Worm (Caenorhabditis elegans) whole organism, L1 larva: Measurements from ENCODE around the gene fbxa-7.

ENCODE experiments used
- ama-1 ChIP-seq: fragments of 150-350 bp; optimal IDR thresholded peaks from 2 replicates; lab custom pipeline; 2014
- ceh-8 ChIP-seq: fragments of 200-800 bp; sonication (Bioruptor generic); optimal IDR thresholded peaks from 2 replicates; lab custom pipeline; 2018; ENCODE audit warnings: mild to moderate bottlenecking, missing genetic modification characterization, moderate library complexity, missing compliant biosample characterization
- ceh-88 ChIP-seq: fragments of 200-800 bp; sonication (Bioruptor generic); IDR thresholded peaks from 2 replicates; pipeline ENCODE4 v1.3.6; 2022; ENCODE audit warnings: missing genetic modification characterization, missing compliant biosample characterization
- ces-1 ChIP-seq: fragments of 150-350 bp; optimal IDR thresholded peaks from 2 replicates; lab custom pipeline; 2014; ENCODE audit warnings: missing biosample characterization, missing genetic modification reagents, missing genetic modification characterization
- dpl-1 ChIP-seq, 3 experiments: fragments of 150-350 bp in 2 of 3; sonication (generic microtip) in 1 of 3; optimal IDR thresholded peaks; 2 replicates each; lab custom pipeline; 2014 to 2017; ENCODE audit warnings: missing biosample characterization in 3 of 3, missing genetic modification characterization in 3 of 3, missing genetic modification reagents in 3 of 3
- efl-1 ChIP-seq, 4 experiments: fragments of 150-350 bp; optimal IDR thresholded peaks in 3 of 4; peaks in 1 of 4; 1 replicate in 1 of 4; 2 replicates in 3 of 4; lab custom pipeline; 2014; ENCODE audit warnings: missing biosample characterization in 2 of 4, missing genetic modification characterization in 2 of 4, missing genetic modification reagents in 2 of 4
- efl-3 ChIP-seq: fragments of 200-800 bp; sonication (Bioruptor generic); optimal IDR thresholded peaks from 2 replicates; lab custom pipeline; 2018; ENCODE audit warnings: mild to moderate bottlenecking, missing genetic modification characterization, missing compliant biosample characterization
- egl-13 ChIP-seq: sonication (generic microtip); optimal IDR thresholded peaks from 2 replicates; lab custom pipeline; 2016; ENCODE audit warnings: missing genotype, missing genetic modification reagents, missing genetic modification characterization, missing compliant biosample characterization
- elt-3 ChIP-seq, 6 experiments: fragments of 150-350 bp in 1 of 6; sonication (generic microtip); optimal IDR thresholded peaks; 2 replicates each; lab custom pipeline; 2017 to 2018; ENCODE audit warnings: missing biosample characterization in 6 of 6, missing genetic modification characterization in 6 of 6, inconsistent platforms in 1 of 6
- ets-5 ChIP-seq: fragments of 200-800 bp; sonication (Bioruptor generic); IDR thresholded peaks from 2 replicates; pipeline ENCODE4 v1.3.6; 2022; ENCODE audit warnings: missing genetic modification characterization, missing compliant biosample characterization
- fkh-4 ChIP-seq: sonication (generic microtip); optimal IDR thresholded peaks from 2 replicates; lab custom pipeline; 2016; ENCODE audit warnings: missing compliant biosample characterization, missing genetic modification characterization, borderline replicate concordance
- grh-1 ChIP-seq: fragments of 200-800 bp; sonication (Bioruptor generic); IDR thresholded peaks from 2 replicates; pipeline ENCODE4 v1.3.6; 2022; ENCODE audit warnings: missing genetic modification reagents, missing genetic modification characterization, missing compliant biosample characterization
- isw-1 ChIP-seq: fragments of 200-800 bp; sonication (Bioruptor generic); IDR thresholded peaks from 2 replicates; pipeline ENCODE4 v1.3.6; 2022; ENCODE audit warnings: missing genetic modification characterization, missing compliant biosample characterization
- lin-13 ChIP-seq: fragments of 150-350 bp; optimal IDR thresholded peaks from 2 replicates; lab custom pipeline; 2014; ENCODE audit warnings: missing biosample characterization, missing genetic modification reagents, missing genetic modification characterization
- lin-15B ChIP-seq: fragments of 150-350 bp; sonication (generic microtip); optimal IDR thresholded peaks from 3 replicates; lab custom pipeline; 2014; ENCODE audit warnings: missing biosample characterization, missing genetic modification characterization
- lir-3 ChIP-seq: sonication (generic microtip); optimal IDR thresholded peaks from 2 replicates; lab custom pipeline; 2016; ENCODE audit warnings: mild to moderate bottlenecking, missing genetic modification characterization, moderate library complexity, missing compliant biosample characterization; ENCODE audit not compliant: poor library complexity
- mep-1 ChIP-seq: fragments of 150-350 bp; optimal IDR thresholded peaks from 2 replicates; lab custom pipeline; 2014; ENCODE audit warnings: missing biosample characterization, missing genetic modification characterization
- nhr-12 ChIP-seq: sonication (generic microtip); optimal IDR thresholded peaks from 2 replicates; lab custom pipeline; 2017; ENCODE audit warnings: missing biosample characterization, missing genetic modification characterization
- nhr-47 ChIP-seq: sonication (generic microtip); optimal IDR thresholded peaks from 2 replicates; lab custom pipeline; 2016; ENCODE audit warnings: mild to moderate bottlenecking, missing genetic modification characterization, moderate library complexity, missing compliant biosample characterization
- nhr-76 ChIP-seq: sonication (generic microtip); optimal IDR thresholded peaks from 2 replicates; lab custom pipeline; 2017; ENCODE audit warnings: missing biosample characterization, missing genetic modification characterization
- nhr-85 ChIP-seq: sonication (generic microtip); peaks from one replicate; lab custom pipeline; 2016; ENCODE audit warnings: missing genetic modification characterization, inconsistent platforms, missing compliant biosample characterization
- pag-3 ChIP-seq: sonication (generic microtip); optimal IDR thresholded peaks from 2 replicates; lab custom pipeline; 2017; ENCODE audit warnings: missing genetic modification characterization, mild to moderate bottlenecking, missing compliant biosample characterization, antibody characterized with exemption, borderline replicate concordance; ENCODE audit not compliant: insufficient read depth
- pax-3 ChIP-seq: fragments of 200-800 bp; sonication (Bioruptor generic); optimal IDR thresholded peaks from 2 replicates; lab custom pipeline; 2018; ENCODE audit warnings: mild to moderate bottlenecking, missing genetic modification characterization, moderate library complexity, missing compliant biosample characterization
- pqm-1 ChIP-seq: sonication (generic microtip); optimal IDR thresholded peaks from 3 replicates; lab custom pipeline; 2017; ENCODE audit warnings: missing biosample characterization, missing genetic modification characterization
- snu-23 ChIP-seq: sonication (generic microtip); optimal IDR thresholded peaks from 2 replicates; lab custom pipeline; 2016; ENCODE audit warnings: missing genetic modification characterization, missing compliant biosample characterization
- sup-37 ChIP-seq: fragments of 200-800 bp; sonication (Bioruptor generic); optimal IDR thresholded peaks from 2 replicates; lab custom pipeline; 2018; ENCODE audit warnings: mild to moderate bottlenecking, missing genetic modification characterization, missing compliant biosample characterization
- unc-62 ChIP-seq: fragments of 150-350 bp; optimal IDR thresholded peaks from 2 replicates; lab custom pipeline; 2014; ENCODE audit warnings: missing biosample characterization, missing genetic modification reagents, missing genetic modification characterization
- unc-98 ChIP-seq: fragments of 200-800 bp; sonication (Bioruptor generic); IDR thresholded peaks from 2 replicates; pipeline ENCODE4 v1.3.6; 2022; ENCODE audit warnings: missing genetic modification characterization, missing compliant biosample characterization
- zip-4 ChIP-seq: fragments of 200-800 bp; sonication (Bioruptor generic); optimal IDR thresholded peaks from 2 replicates; lab custom pipeline; 2018; ENCODE audit warnings: mild to moderate bottlenecking, missing genetic modification characterization, moderate library complexity, missing compliant biosample characterization
- ztf-11 ChIP-seq, 2 experiments: sonication (generic microtip); optimal IDR thresholded peaks; 2 replicates each; lab custom pipeline; 2016 to 2017; ENCODE audit warnings: missing genetic modification characterization in 2 of 2, missing biosample characterization in 1 of 2, missing compliant biosample characterization in 1 of 2

The fbxa-7 gene

DNA sequence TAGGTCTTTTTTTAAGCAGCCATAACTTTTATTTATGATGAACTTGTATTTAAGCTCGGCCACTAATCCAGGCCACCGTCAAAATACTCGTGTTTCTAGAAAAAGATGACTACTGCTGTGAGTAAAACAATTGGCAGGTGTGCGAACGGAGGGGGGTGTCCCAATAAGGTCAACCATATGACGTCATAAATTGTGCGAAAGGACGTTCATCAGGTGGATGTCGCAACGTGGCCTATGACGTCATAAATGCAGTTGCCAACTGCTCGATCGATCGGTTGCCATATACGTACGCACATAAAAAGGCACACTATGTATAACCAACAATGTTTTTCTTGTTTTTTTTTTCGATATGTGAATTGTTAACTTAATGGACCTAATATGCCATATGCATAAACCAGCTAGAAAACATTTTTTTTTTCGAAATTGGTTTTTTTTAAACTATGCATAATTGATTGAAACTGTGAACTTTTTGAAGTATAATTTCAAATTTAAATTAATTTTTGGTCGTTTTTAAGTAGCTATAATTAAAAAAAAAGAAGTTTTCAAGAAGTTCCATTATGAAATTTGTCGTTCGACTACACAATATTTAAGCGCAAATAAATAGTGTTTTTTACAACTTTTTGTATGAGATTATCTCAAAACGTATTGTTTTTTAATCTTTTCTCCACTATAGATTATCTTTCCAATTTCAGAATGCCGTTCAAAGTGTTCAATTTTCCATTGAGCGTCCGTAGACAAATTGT is 16.9 kb downstream of the fbxa-7 start, which contains the start of gene C39B5.2:
Gene C39B5.2, plus strand, starts transcription at position 693 of the 743 bp plus-strand sequence.
- TF ChIP-seq egl-13 (tag; lab: Kevin White, UChicago): no peak
- TF ChIP-seq isw-1: no peak
- TF ChIP-seq sup-37: no peak
- TF ChIP-seq snu-23 (GFP tag; lab: Kevin White, UChicago): no peak
- no peak for TF ChIP-seq efl-1 (optimal IDR thresholded peaks at IDR 0.05; lab: Kevin White, UChicago)
- peak in 1 of 2 experiments; percentile 32 for TF ChIP-seq efl-1 (GFP tag; optimal IDR thresholded peaks at IDR 0.05 in 1 of 2; lab: Kevin White, UChicago)
- TF ChIP-seq ceh-8 (GFP tag; lab: Kevin White, UChicago): no peak
- no peak for TF ChIP-seq ztf-11 (tag; optimal IDR thresholded peaks at IDR 0.05; lab: Kevin White, UChicago)
- no peak for TF ChIP-seq pax-3
- peak; percentile 53 for TF ChIP-seq nhr-85 (tag; lab: Kevin White, UChicago)
- no peak for TF ChIP-seq mep-1 (tag; lab: Kevin White, UChicago)
- TF ChIP-seq pag-3 (tag; lab: Kevin White, UChicago): no peak
- TF ChIP-seq zip-4 (GFP tag; lab: Kevin White, UChicago): no peak
- TF ChIP-seq fkh-4: no peak
- TF ChIP-seq nhr-12 (tag; lab: Kevin White, UChicago): no peak

DNA sequence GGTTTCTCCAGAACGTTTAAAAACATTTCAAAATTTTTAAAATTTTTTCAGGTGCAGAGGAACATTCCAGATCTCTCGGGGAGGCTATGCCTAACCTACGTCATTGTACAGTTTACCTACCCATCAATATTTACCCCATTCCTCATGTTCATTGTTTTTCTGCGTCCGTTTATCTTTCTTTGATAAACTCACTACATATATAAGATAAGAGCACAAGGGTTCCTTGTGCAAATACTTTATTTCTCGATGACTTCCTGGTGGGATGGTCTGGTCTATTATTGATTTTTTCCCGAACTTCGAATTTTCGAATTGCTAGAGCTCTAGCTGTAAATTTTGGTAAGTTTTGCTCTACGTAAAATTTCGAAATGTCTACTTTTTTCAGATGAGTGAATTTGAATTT is 17.8 kb downstream of the fbxa-7 start:
- TF ChIP-seq efl-1 (optimal IDR thresholded peaks at IDR 0.05; lab: Kevin White, UChicago) (no peak), efl-1 (GFP tag; optimal IDR thresholded peaks at IDR 0.05 in 1 of 2; lab: Kevin White, UChicago) (peak in 1 of 2 experiments; percentile 75), lin-13 (GFP tag; lab: Kevin White, UChicago) (no peak)

DNA sequence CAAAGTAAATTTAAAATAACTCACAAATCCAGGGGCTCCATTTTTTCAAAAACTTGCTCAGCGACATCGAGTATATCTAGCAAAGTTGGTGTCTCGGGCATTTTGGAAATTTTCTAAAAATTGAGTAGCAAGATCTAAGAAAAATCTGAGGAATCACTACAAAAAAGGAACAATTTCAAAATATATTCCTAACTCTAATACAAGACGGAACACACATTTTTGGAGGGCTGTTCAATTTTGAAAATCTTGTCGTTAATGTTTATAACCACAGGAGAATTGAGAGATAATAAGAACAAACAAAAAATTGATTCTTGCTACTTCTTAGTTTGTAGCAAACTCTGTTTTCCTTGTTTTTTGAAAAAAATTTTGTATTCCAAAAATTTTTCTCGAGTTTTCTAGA is 18.9 kb downstream of the fbxa-7 start, which contains the start of gene fbxa-47:
Gene fbxa-47, minus strand, starts transcription at position 101 of the 400 bp plus-strand sequence.
- TF ChIP-seq ets-5: no peak
- no peak for TF ChIP-seq grh-1 (GFP tag; lab: Robert Waterston, UW)
- TF ChIP-seq lin-15B (tag; lab: Kevin White, UChicago): no peak
- no peak for TF ChIP-seq nhr-47 (tag; lab: Kevin White, UChicago)
- no peak for TF ChIP-seq ceh-8 (GFP tag; lab: Kevin White, UChicago)
- TF ChIP-seq lin-13 (GFP tag; lab: Kevin White, UChicago): no peak
- no peak for TF ChIP-seq nhr-12 (tag; lab: Kevin White, UChicago)
- TF ChIP-seq efl-3 (GFP tag; lab: Kevin White, UChicago): no peak
- no peak for TF ChIP-seq pqm-1 (tag; lab: Kevin White, UChicago)

DNA sequence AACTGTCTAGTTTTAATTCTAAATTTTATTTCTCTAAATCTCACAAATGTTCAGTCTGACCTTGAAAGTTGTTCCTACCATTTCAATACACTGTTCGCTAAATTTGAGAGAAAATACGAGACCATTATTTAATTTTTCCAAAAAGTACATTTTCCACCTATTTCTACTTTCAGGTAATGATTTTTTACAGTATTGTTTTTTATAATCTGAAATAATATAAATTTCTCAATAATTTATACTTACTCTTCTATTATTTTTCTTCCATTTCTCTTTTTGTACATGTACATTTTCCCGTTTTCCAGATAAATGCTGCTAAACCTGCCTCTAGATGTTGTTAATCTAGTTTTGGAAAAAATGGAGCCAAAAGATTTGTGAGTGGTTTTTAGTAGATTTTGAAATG is 23.8 kb downstream of the fbxa-7 start, which contains the start of gene fbxa-62:
Gene fbxa-62, plus strand, starts transcription at position 301 of the 400 bp plus-strand sequence.
- TF ChIP-seq lir-3 (tag; lab: Kevin White, UChicago) (no peak), ceh-88 (GFP tag; lab: Robert Waterston, UW) (no peak)
- TF ChIP-seq, all 84 proteins: peak for 0

DNA sequence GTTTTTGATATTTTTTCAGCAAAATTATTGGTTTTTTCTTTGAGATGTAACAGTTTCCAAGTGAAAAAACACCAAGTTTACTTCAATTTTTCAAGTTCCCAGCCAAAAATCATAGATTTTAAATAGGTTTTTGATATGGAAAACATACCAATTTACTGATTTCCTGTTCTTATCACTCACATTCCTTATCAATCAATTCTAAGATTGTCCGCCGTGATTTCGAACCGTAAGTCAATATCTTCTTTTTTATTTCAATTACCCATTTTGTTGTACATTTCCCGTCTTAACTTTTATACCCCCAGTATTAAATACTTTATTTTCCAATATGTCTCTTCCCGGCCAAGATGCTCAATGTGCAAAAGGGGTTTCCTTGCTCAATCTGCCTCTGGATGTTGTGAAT is 26.8 kb downstream of the fbxa-7 start, which contains the start of gene fbxa-38:
Gene fbxa-38, plus strand, starts transcription at position 195 of the 400 bp plus-strand sequence.
- TF ChIP-seq ces-1 (GFP tag; lab: Kevin White, UChicago) (no peak), elt-3 (tag; optimal IDR thresholded peaks at IDR 0.05; lab: Kevin White, UChicago) (peak in 4 of 6 experiments; percentile 24 to 88 (median 84))

DNA sequence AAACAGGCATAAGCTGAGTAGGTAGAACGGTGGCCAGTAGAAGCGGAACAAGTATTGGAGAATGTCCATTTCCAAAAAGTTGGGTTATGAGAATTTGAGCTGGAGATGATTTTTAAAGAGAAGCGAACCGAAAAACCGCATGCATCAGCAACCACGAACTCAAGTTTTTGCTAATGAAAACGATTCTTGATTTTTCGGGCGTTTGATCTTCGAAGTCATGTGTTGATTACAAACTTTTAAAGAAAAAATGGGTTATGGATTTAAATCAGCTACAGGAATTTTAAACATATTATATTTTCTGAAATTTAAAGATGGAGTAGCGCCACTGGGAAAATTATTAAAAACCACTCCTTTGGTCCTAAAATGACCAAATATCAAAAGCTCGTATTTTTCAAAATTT is 27.3 kb downstream of the fbxa-7 start, which contains the start of gene srd-65:
Gene srd-65, minus strand, starts transcription at position 101 of the 400 bp plus-strand sequence.
- TF ChIP-seq nhr-85 (tag; lab: Kevin White, UChicago): peak; percentile 27
- no peak for TF ChIP-seq nhr-76
- TF ChIP-seq unc-62: no peak
- no peak for TF ChIP-seq lin-15B (tag; lab: Kevin White, UChicago)
- no peak for TF ChIP-seq ama-1 (lab: Kevin White, UChicago)
- TF ChIP-seq dpl-1 (GFP tag; optimal IDR thresholded peaks at IDR 0.05; lab: Kevin White, UChicago): no peak
- TF ChIP-seq unc-98 (GFP tag; lab: Robert Waterston, UW): no peak
